Fruit fly (Drosophila melanogaster) whole organism, embryonic: ENCODE results near the gene Ids.

Experiments used
- Atf-2 ChIP-seq: fragments of 200-800 bp; sonication (Bioruptor generic); optimal IDR thresholded peaks from 2 replicates; lab custom pipeline; 2016; ENCODE audit warnings: missing biosample characterization, missing genetic modification characterization
- Blimp-1 ChIP-seq: fragments of 200-800 bp; sonication (Bioruptor generic); optimal IDR thresholded peaks from 3 replicates; lab custom pipeline; 2018; ENCODE audit warnings: missing biosample characterization, missing genetic modification characterization, mild to moderate bottlenecking, moderate library complexity, missing genetic modification reagents
- CG10462 ChIP-seq: fragments of 200-800 bp; sonication (Bioruptor generic); optimal IDR thresholded peaks from 2 replicates; lab custom pipeline; 2016; ENCODE audit warnings: missing biosample characterization, missing genetic modification characterization
- CG11247 ChIP-seq: fragments of 200-800 bp; sonication (Bioruptor generic); IDR thresholded peaks from 2 replicates; pipeline ENCODE4 v1.3.6; 2022; ENCODE audit warnings: missing biosample characterization, missing genetic modification characterization
- CG11398 ChIP-seq: fragments of 200-800 bp; sonication (Bioruptor generic); optimal IDR thresholded peaks from 2 replicates; lab custom pipeline; 2016; ENCODE audit warnings: missing biosample characterization, missing genetic modification characterization
- CG11696 ChIP-seq: fragments of 200-800 bp; sonication (Bioruptor generic); IDR thresholded peaks from 2 replicates; pipeline ENCODE4 v1.3.6; 2022; ENCODE audit warnings: missing biosample characterization, missing genetic modification characterization
- CG12391 ChIP-seq: fragments of 200-800 bp; sonication (Bioruptor generic); optimal IDR thresholded peaks from 3 replicates; lab custom pipeline; 2018; ENCODE audit warnings: missing biosample characterization, mild to moderate bottlenecking, missing genetic modification characterization, moderate library complexity
- CG12744 ChIP-seq: fragments of 200-800 bp; sonication (Bioruptor generic); optimal IDR thresholded peaks from 2 replicates; lab custom pipeline; 2016; ENCODE audit warnings: missing biosample characterization, missing genetic modification characterization
- CG13287 ChIP-seq: fragments of 200-800 bp; sonication (Bioruptor generic); IDR thresholded peaks from 2 replicates; pipeline ENCODE4 v1.3.6; 2022; ENCODE audit warnings: missing biosample characterization, missing genetic modification characterization; ENCODE audit not compliant: partially characterized antibody
- CG13775 ChIP-seq: fragments of 200-800 bp; sonication (Bioruptor generic); optimal IDR thresholded peaks from 3 replicates; lab custom pipeline; 2017; ENCODE audit warnings: missing biosample characterization, mild to moderate bottlenecking, missing genetic modification characterization
- CG14014 ChIP-seq: fragments of 200-800 bp; sonication (Bioruptor generic); IDR thresholded peaks from 2 replicates; pipeline ENCODE4 v1.3.6; 2022; ENCODE audit warnings: missing biosample characterization, missing genetic modification characterization
- CG15514 ChIP-seq: fragments of 200-800 bp; sonication (Bioruptor generic); optimal IDR thresholded peaks from 3 replicates; lab custom pipeline; 2017; ENCODE audit warnings: missing biosample characterization, missing genetic modification characterization, mild to moderate bottlenecking, moderate library complexity, missing genetic modification reagents
- CG15696 ChIP-seq: fragments of 200-800 bp; sonication (Bioruptor generic); optimal IDR thresholded peaks from 2 replicates; lab custom pipeline; 2019; ENCODE audit warnings: missing biosample characterization, mild to moderate bottlenecking, missing genetic modification characterization, moderate library complexity
- CG16815 ChIP-seq: fragments of 200-800 bp; sonication (Bioruptor generic); optimal IDR thresholded peaks from 3 replicates; lab custom pipeline; 2017; ENCODE audit warnings: missing biosample characterization, mild to moderate bottlenecking, missing genetic modification characterization
- CG17186 ChIP-seq: fragments of 200-800 bp; sonication (Bioruptor generic); optimal IDR thresholded peaks from 3 replicates; lab custom pipeline; 2017; ENCODE audit warnings: missing biosample characterization, missing genetic modification reagents, missing genetic modification characterization
- CG17912 ChIP-seq: fragments of 200-800 bp; sonication (Bioruptor generic); optimal IDR thresholded peaks from 2 replicates; lab custom pipeline; 2018; ENCODE audit warnings: missing biosample characterization, mild to moderate bottlenecking, missing genetic modification characterization
- CG1792 ChIP-seq: fragments of 200-800 bp; sonication (Bioruptor generic); optimal IDR thresholded peaks from 2 replicates; lab custom pipeline; 2016; ENCODE audit warnings: missing biosample characterization, missing genetic modification characterization
- CG2120 ChIP-seq: fragments of 200-800 bp; sonication (Bioruptor generic); optimal IDR thresholded peaks from 3 replicates; lab custom pipeline; 2016; ENCODE audit warnings: missing biosample characterization, missing genetic modification characterization
- CG30020 ChIP-seq: fragments of 200-800 bp; optimal IDR thresholded peaks from 2 replicates; lab custom pipeline; 2019; ENCODE audit warnings: missing biosample characterization, mild to moderate bottlenecking, missing genetic modification characterization, moderate library complexity
- CG33557 ChIP-seq: fragments of 200-800 bp; sonication (Bioruptor generic); optimal IDR thresholded peaks from 2 replicates; lab custom pipeline; 2019; ENCODE audit warnings: missing biosample characterization, mild to moderate bottlenecking, missing genetic modification characterization, moderate library complexity
- CG4424 ChIP-seq: fragments of 200-800 bp; sonication (Bioruptor generic); optimal IDR thresholded peaks from 3 replicates; lab custom pipeline; 2016; ENCODE audit warnings: missing biosample characterization, missing genetic modification characterization
- CG7928 ChIP-seq: fragments of 200-800 bp; sonication (Bioruptor generic); optimal IDR thresholded peaks from 2 replicates; lab custom pipeline; 2017; ENCODE audit warnings: missing biosample characterization, mild to moderate bottlenecking, missing genetic modification characterization
- CG9609 ChIP-seq: fragments of 200-800 bp; sonication (Bioruptor generic); optimal IDR thresholded peaks from 3 replicates; lab custom pipeline; 2016; ENCODE audit warnings: missing biosample characterization, missing genetic modification characterization
- Dref ChIP-seq: fragments of 200-800 bp; sonication (Bioruptor generic); IDR thresholded peaks from 2 replicates; pipeline ENCODE4 v1.3.6; 2022; ENCODE audit warnings: missing biosample characterization, missing genetic modification characterization
- H15 ChIP-seq: fragments of 200-800 bp; sonication (Bioruptor generic); IDR thresholded peaks from 3 replicates; pipeline ENCODE4 v1.3.6; 2022; ENCODE audit warnings: missing biosample characterization, missing genetic modification characterization
- HLH4C ChIP-seq: fragments of 200-800 bp; sonication (Bioruptor generic); IDR thresholded peaks from 3 replicates; pipeline ENCODE4 v1.3.6; 2022; ENCODE audit warnings: missing biosample characterization, missing genetic modification characterization; ENCODE audit not compliant: partially characterized antibody
- Hr3 ChIP-seq: fragments of 200-800 bp; sonication (Bioruptor generic); optimal IDR thresholded peaks from 3 replicates; lab custom pipeline; 2016; ENCODE audit warnings: missing biosample characterization, missing genetic modification characterization
- MESR4 ChIP-seq: fragments of 200-800 bp; sonication (Bioruptor generic); optimal IDR thresholded peaks from 2 replicates; lab custom pipeline; 2018; ENCODE audit warnings: missing biosample characterization, mild to moderate bottlenecking, missing genetic modification characterization, moderate library complexity
- Optix ChIP-seq: fragments of 200-800 bp; sonication (Bioruptor generic); IDR thresholded peaks from 3 replicates; pipeline ENCODE4 v1.3.6; 2022; ENCODE audit warnings: missing biosample characterization, missing genetic modification characterization
- ac ChIP-seq: fragments of 200-800 bp; sonication (Bioruptor generic); optimal IDR thresholded peaks from 3 replicates; lab custom pipeline; 2017; ENCODE audit warnings: missing biosample characterization, mild to moderate bottlenecking, missing genetic modification characterization
- ash1 ChIP-seq: fragments of 200-800 bp; sonication (Bioruptor generic); optimal IDR thresholded peaks from 2 replicates; lab custom pipeline; 2018; ENCODE audit warnings: missing biosample characterization, mild to moderate bottlenecking, missing genetic modification characterization
- chn ChIP-seq: fragments of 200-800 bp; sonication (Bioruptor generic); optimal IDR thresholded peaks from 2 replicates; lab custom pipeline; 2016; ENCODE audit warnings: missing biosample characterization, missing genetic modification characterization
- ci ChIP-seq: fragments of 200-800 bp; sonication (Bioruptor generic); IDR thresholded peaks from 3 replicates; pipeline ENCODE4 v1.3.6; 2022; ENCODE audit warnings: missing biosample characterization, missing genetic modification characterization
- crc ChIP-seq: fragments of 200-800 bp; sonication (Bioruptor generic); optimal IDR thresholded peaks from 2 replicates; lab custom pipeline; 2016; ENCODE audit warnings: missing biosample characterization, missing genetic modification characterization
- dimm ChIP-seq: fragments of 200-800 bp; sonication (Bioruptor generic); IDR thresholded peaks from 2 replicates; pipeline ENCODE4 v1.3.6; 2022; ENCODE audit warnings: missing biosample characterization, missing genetic modification characterization
- dmrt11E ChIP-seq: fragments of 200-800 bp; sonication (Bioruptor generic); optimal IDR thresholded peaks from 3 replicates; lab custom pipeline; 2018; ENCODE audit warnings: missing biosample characterization, mild to moderate bottlenecking, missing genetic modification characterization, moderate library complexity
- dpn ChIP-seq, 2 experiments: fragments of 200-800 bp; sonication (Bioruptor generic); optimal IDR thresholded peaks; 3 replicates each; lab custom pipeline; 2016; ENCODE audit warnings: missing biosample characterization in 2 of 2, missing genetic modification characterization in 2 of 2
- gem ChIP-seq: fragments of 200-800 bp; sonication (Bioruptor generic); optimal IDR thresholded peaks from 2 replicates; lab custom pipeline; 2019; ENCODE audit warnings: missing biosample characterization, mild to moderate bottlenecking, missing genetic modification characterization, moderate library complexity
- grau ChIP-seq: fragments of 200-800 bp; optimal IDR thresholded peaks from 3 replicates; lab custom pipeline; 2019; ENCODE audit warnings: missing biosample characterization, mild to moderate bottlenecking, missing genetic modification characterization, moderate library complexity
- gt ChIP-seq: fragments of 200-800 bp; sonication (Bioruptor generic); IDR thresholded peaks from 2 replicates; pipeline ENCODE4 v1.3.6; 2022; ENCODE audit warnings: missing biosample characterization, missing genetic modification characterization
- h ChIP-seq: fragments of >200 bp; optimal IDR thresholded peaks from 2 replicates; lab custom pipeline; 2017
- jing ChIP-seq: fragments of 200-800 bp; sonication (Bioruptor generic); optimal IDR thresholded peaks from 2 replicates; lab custom pipeline; 2018; ENCODE audit warnings: missing biosample characterization, mild to moderate bottlenecking, missing genetic modification characterization
- kah ChIP-seq: fragments of 200-800 bp; sonication (Bioruptor generic); optimal IDR thresholded peaks from 2 replicates; lab custom pipeline; 2018; ENCODE audit warnings: missing biosample characterization, mild to moderate bottlenecking, missing genetic modification characterization
- lilli ChIP-seq: fragments of 200-800 bp; sonication (Bioruptor generic); optimal IDR thresholded peaks from 3 replicates; lab custom pipeline; 2016; ENCODE audit warnings: missing biosample characterization, missing genetic modification characterization
- nmo ChIP-seq: fragments of 200-800 bp; sonication (Bioruptor generic); optimal IDR thresholded peaks from 2 replicates; lab custom pipeline; 2018; ENCODE audit warnings: missing biosample characterization, mild to moderate bottlenecking, missing genetic modification characterization, moderate library complexity
- odd ChIP-seq: fragments of 200-800 bp; sonication (Bioruptor generic); optimal IDR thresholded peaks from 2 replicates; lab custom pipeline; 2017; ENCODE audit warnings: missing biosample characterization, mild to moderate bottlenecking, missing genetic modification characterization
- pita ChIP-seq: fragments of 200-800 bp; sonication (Bioruptor generic); optimal IDR thresholded peaks from 2 replicates; lab custom pipeline; 2017; ENCODE audit warnings: missing biosample characterization, mild to moderate bottlenecking, missing genetic modification characterization
- pnt ChIP-seq: fragments of 200-800 bp; sonication (Bioruptor generic); optimal IDR thresholded peaks from 3 replicates; lab custom pipeline; 2016; ENCODE audit warnings: missing biosample characterization, missing genetic modification characterization
- repo ChIP-seq: fragments of 200-800 bp; sonication (Bioruptor generic); optimal IDR thresholded peaks from 2 replicates; lab custom pipeline; 2016; ENCODE audit warnings: missing biosample characterization, missing genetic modification characterization
- tap ChIP-seq: fragments of 200-800 bp; optimal IDR thresholded peaks from 3 replicates; lab custom pipeline; 2019; ENCODE audit warnings: missing biosample characterization, mild to moderate bottlenecking, missing genetic modification characterization, moderate library complexity
- wor ChIP-seq: fragments of 200-800 bp; sonication (Bioruptor generic); IDR thresholded peaks from 2 replicates; pipeline ENCODE4 v1.3.6; 2022; ENCODE audit warnings: missing biosample characterization, missing genetic modification characterization

The Ids gene

DNA sequence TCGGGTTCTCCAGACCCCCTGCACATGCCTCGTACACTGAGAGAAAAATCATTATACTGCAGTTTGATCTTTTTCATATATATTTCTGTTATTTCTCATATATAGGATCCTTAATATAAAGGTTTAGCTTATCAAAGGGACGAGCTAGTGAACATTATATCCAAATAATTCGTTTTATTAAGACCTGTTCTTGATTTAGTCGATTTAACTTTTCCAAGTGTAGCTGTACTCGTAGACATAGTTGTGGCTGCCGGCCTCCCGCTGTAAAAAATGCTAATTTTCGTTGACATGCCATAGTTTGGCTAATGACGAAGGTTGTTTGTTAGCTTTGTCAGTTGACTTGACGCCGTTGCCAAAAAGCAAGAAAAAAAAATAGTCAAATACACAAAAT is 4.4 kb downstream of the Ids start (continued):
- TF ChIP-seq CG33557 (peak; percentile 79), CG14014 (GFP tag; lab: Robert Waterston, UW) (peak; percentile 83), kah (GFP tag; lab: Kevin White, UChicago) (peak; percentile 57), CG16815 (peak; percentile 78), crc (GFP tag; lab: Kevin White, UChicago) (peak; percentile 40), dmrt11E (tag; lab: Kevin White, UChicago) (peak; percentile 92), CG15514 (GFP tag; lab: Kevin White, UChicago) (peak; percentile 71), Atf-2 (peak; percentile 70), CG4424 (GFP tag; lab: Kevin White, UChicago) (peak; percentile 89), pita (GFP tag; lab: Kevin White, UChicago) (no peak), CG2120 (GFP tag; lab: Kevin White, UChicago) (peak; percentile 88), odd (GFP tag; lab: Kevin White, UChicago) (peak; percentile 60), CG10462 (GFP tag; lab: Kevin White, UChicago) (peak; percentile 78), Dref (GFP tag; lab: Robert Waterston, UW) (no peak), grau (tag; lab: Kevin White, UChicago) (peak; percentile 88), chn (GFP tag; lab: Kevin White, UChicago) (peak; percentile 78), pnt (GFP tag; lab: Kevin White, UChicago) (peak; percentile 75), CG12744 (GFP tag; lab: Kevin White, UChicago) (peak; percentile 81), CG11696 (peak; percentile 57), CG30020 (tag; lab: Kevin White, UChicago) (peak; percentile 42), CG17912 (no peak), gt (GFP tag; lab: Robert Waterston, UW) (no peak), repo (GFP tag; lab: Kevin White, UChicago) (peak; percentile 65), tap (tag; lab: Kevin White, UChicago) (peak; percentile 88), CG13775 (peak; percentile 77), CG13287 (GFP tag; lab: Robert Waterston, UW) (no peak), CG11247 (peak; percentile 78), CG11398 (GFP tag; lab: Kevin White, UChicago) (peak; percentile 70), h (lab: Kevin White, UChicago) (no peak), MESR4 (no peak), jing (GFP tag; lab: Kevin White, UChicago) (peak; percentile 65), dpn (GFP tag; optimal IDR thresholded peaks at IDR 0.05; lab: Kevin White, UChicago) (peak; percentile 76 to 80), Hr3 (GFP tag; lab: Kevin White, UChicago) (peak; percentile 78), CG1792 (GFP tag; lab: Kevin White, UChicago) (peak; percentile 58), HLH4C (no peak), H15 (GFP tag; lab: Robert Waterston, UW) (peak; percentile 86), CG17186 (GFP tag; lab: Kevin White, UChicago) (peak; percentile 4), dimm (GFP tag; lab: Robert Waterston, UW) (peak; percentile 33; the same call in 1 of the 2 replicates), gem (tag; lab: Kevin White, UChicago) (peak; percentile 94), wor (GFP tag; lab: Robert Waterston, UW) (peak; percentile 64), Optix (GFP tag; lab: Robert Waterston, UW) (peak; percentile 57; the same call in 1 of the 3 replicates), CG15696 (tag; lab: Kevin White, UChicago) (peak; percentile 86), CG7928 (GFP tag; lab: Kevin White, UChicago) (peak; percentile 60), CG12391 (peak; percentile 90), nmo (GFP tag; lab: Kevin White, UChicago) (peak; percentile 87), CG9609 (GFP tag; lab: Kevin White, UChicago) (peak; percentile 62), ac (GFP tag; lab: Kevin White, UChicago) (peak; percentile 45), ash1 (GFP tag; lab: Kevin White, UChicago) (no peak), ci (GFP tag; lab: Robert Waterston, UW) (peak; percentile 87), Blimp-1 (GFP tag; lab: Kevin White, UChicago) (peak; percentile 81), lilli (GFP tag; lab: Kevin White, UChicago) (peak; percentile 86)
